Worm (Caenorhabditis elegans): ENCODE data around the gene idi-1.

- no peak for TF ChIP-seq crh-2 (tag; optimal IDR thresholded peaks at IDR 0.05)
- TF ChIP-seq sma-9 (GFP tag; optimal IDR thresholded peaks at IDR 0.05), result no peak
- no peak for TF ChIP-seq sma-9 (tag; optimal IDR thresholded peaks at IDR 0.05)
- no peak for TF ChIP-seq skn-1 (tag; optimal IDR thresholded peaks at IDR 0.05)
- TF ChIP-seq egl-27 (tag; optimal IDR thresholded peaks at IDR 0.05), result no peak
- no peak for TF ChIP-seq elt-3 (tag; optimal IDR thresholded peaks at IDR 0.05)
- no peak for TF ChIP-seq ztf-11 (tag; optimal IDR thresholded peaks at IDR 0.05)
- no peak for TF ChIP-seq ztf-4 (tag; optimal IDR thresholded peaks at IDR 0.05)
- no peak for TF ChIP-seq fos-1 (tag; optimal IDR thresholded peaks at IDR 0.05)
- no peak for TF ChIP-seq unc-62 (GFP tag; optimal IDR thresholded peaks at IDR 0.05)
- TF ChIP-seq ceh-82 (tag; optimal IDR thresholded peaks at IDR 0.05), result no peak
Measured at ce11 chrIII:8117155-8117554, 25.6 kb downstream of the idi-1 start.
